Worm (Caenorhabditis elegans): ENCODE data around the gene H23N18.5.

DNA sequence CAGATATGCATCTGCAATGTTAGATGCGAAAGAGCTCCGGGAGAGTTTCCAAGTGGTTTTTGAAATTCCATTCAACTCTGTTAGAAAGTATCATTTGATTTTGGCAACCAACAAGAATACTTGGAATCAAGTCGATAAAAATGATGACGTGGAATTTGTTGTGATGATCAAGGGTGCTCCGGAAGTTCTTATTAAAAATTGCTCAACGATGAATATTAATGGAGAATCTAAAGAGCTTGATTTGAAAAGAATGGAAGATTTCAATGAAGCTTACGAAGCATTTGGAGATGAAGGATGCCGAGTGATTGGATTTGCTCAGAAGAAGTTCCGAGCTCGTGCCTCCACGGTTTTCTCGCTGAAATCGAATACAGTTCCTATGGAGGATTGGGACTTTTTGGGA is 25.2 kb upstream of the H23N18.5 start:
- no peak for TF ChIP-seq nhr-6 (tag; optimal IDR thresholded peaks at IDR 0.05)
- TF ChIP-seq dmd-4 (tag; optimal IDR thresholded peaks at IDR 0.05), result no peak
- TF ChIP-seq zag-1 (tag; optimal IDR thresholded peaks at IDR 0.05), result no peak
- no peak for TF ChIP-seq lin-39 (tag; optimal IDR thresholded peaks at IDR 0.05)
- TF ChIP-seq unc-39 (tag; optimal IDR thresholded peaks at IDR 0.05), result no peak
- TF ChIP-seq elt-3 (tag; optimal IDR thresholded peaks at IDR 0.05), result no peak
- no peak for TF ChIP-seq nhr-25 (tag; optimal IDR thresholded peaks at IDR 0.05)
- no peak for TF ChIP-seq egl-27 (tag; optimal IDR thresholded peaks at IDR 0.05)
- TF ChIP-seq peb-1 (tag; optimal IDR thresholded peaks at IDR 0.05), result no peak
- no peak for TF ChIP-seq mbf-1 (tag; optimal IDR thresholded peaks at IDR 0.05)
- TF ChIP-seq ama-1 (optimal IDR thresholded peaks at IDR 0.05), result no peak
- no peak for TF ChIP-seq nhr-12 (tag; optimal IDR thresholded peaks at IDR 0.05)

Data from whole organism, L2 larva.